Fruit fly (Drosophila melanogaster): ENCODE results near the gene KdelR.

DNA sequence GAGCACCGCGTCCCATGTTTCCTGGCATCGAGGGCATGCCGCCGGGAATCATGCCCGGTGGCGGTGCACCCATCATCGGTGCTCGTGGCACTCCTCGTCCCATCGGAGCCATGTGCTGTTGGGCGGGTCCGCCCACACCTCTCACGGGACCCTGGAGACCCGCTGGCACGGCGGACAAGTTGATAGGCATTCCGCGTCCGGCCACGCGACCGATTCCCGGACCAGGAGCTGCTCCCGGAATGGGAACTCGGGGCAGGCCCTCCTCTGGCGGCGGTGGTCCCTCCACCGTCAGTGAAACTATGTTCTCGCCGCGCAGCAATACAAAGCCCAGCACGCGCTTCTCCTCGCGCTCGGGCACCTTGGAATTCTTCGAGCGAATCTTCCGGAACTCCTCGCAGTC is 1.1 kb upstream of the KdelR start:
- TF ChIP-seq EcR (GFP tag; optimal IDR thresholded peaks at IDR 0.05) (no peak), CG32121 (GFP tag; IDR thresholded peaks at IDR 0.05) (no peak), fd96Ca (GFP tag; IDR thresholded peaks at IDR 0.05) (no peak), CG13204 (GFP tag; optimal IDR thresholded peaks at IDR 0.05) (no peak), gl (tag; optimal IDR thresholded peaks at IDR 0.05) (no peak), CG10348 (GFP tag; IDR thresholded peaks at IDR 0.05) (no peak), CG12605 (GFP tag; IDR thresholded peaks at IDR 0.05) (no peak), CG34367 (tag; optimal IDR thresholded peaks at IDR 0.05) (no peak), rn (GFP tag; IDR thresholded peaks at IDR 0.05) (no peak), CG14655 (GFP tag; optimal IDR thresholded peaks at IDR 0.05) (no peak), Pif1B (GFP tag; optimal IDR thresholded peaks at IDR 0.05) (no peak)
